Worm (Caenorhabditis elegans) whole organism, L4/young adult: ENCODE measurements around the gene sre-48.
A peak's percentile ranks its signal among the peaks of the same experiment; 100 is the strongest.
"Not testable (repeated sequence)": the region's sequence is repeated elsewhere in the genome, so short reads cannot be mapped to it uniquely, and the experiment has no call there.

Experiments used
- W03F9.2 ChIP-seq: fragments of 150-350 bp; optimal IDR thresholded peaks from 2 replicates; lab custom pipeline; 2014; ENCODE audit warnings: missing biosample characterization, missing genetic modification characterization
- dao-5 ChIP-seq: sonication (generic microtip); optimal IDR thresholded peaks from 2 replicates; lab custom pipeline; 2016; ENCODE audit warnings: missing genotype, missing genetic modification characterization, moderate library complexity, missing compliant biosample characterization
- him-1 ChIP-seq: sonication (generic microtip); optimal IDR thresholded peaks from 2 replicates; lab custom pipeline; 2016; ENCODE audit warnings: missing genotype, missing genetic modification reagents, missing genetic modification characterization, missing compliant biosample characterization

Gene sre-48

ce11 chrII:13979833-13980513 lies at the start of gene sre-48:
Gene sre-48 (minus strand): TSS chrII:13979883.
- TF ChIP-seq dao-5 (tag; lab: Kevin White, UChicago) (no peak), him-1 (tag; lab: Kevin White, UChicago) (no peak), W03F9.2 (tag; lab: Kevin White, UChicago) (no peak)

ce11 chrII:14021230-14021629 lies 41.5 kb upstream of the sre-48 start, which contains the start of gene F01D5.10:
Gene F01D5.10 (minus strand): TSS chrII:14021330.
- not testable (repeated sequence) for TF ChIP-seq W03F9.2, him-1, dao-5 (tag; lab: Kevin White, UChicago)

ce11 chrII:14018887-14019286 lies 39.2 kb upstream of the sre-48 start:
- no peak for TF ChIP-seq dao-5 (tag; lab: Kevin White, UChicago)

ce11 chrII:14018192-14018591 lies 38.5 kb upstream of the sre-48 start:
- TF ChIP-seq W03F9.2 (tag; lab: Kevin White, UChicago) = peak; percentile 61
- TF ChIP-seq dao-5 (tag; lab: Kevin White, UChicago) = peak; percentile 45
- no peak for TF ChIP-seq him-1 (tag; lab: Kevin White, UChicago)

- no peak for TF ChIP-seq W03F9.2 (tag; lab: Kevin White, UChicago)
- TF ChIP-seq dao-5 (tag; lab: Kevin White, UChicago) = no peak
- TF ChIP-seq him-1 (tag; lab: Kevin White, UChicago) = no peak
Observed at ce11 chrII:14016865-14017264, 37.2 kb upstream of the sre-48 start, which contains the start of gene cyp-37A1. Gene cyp-37A1 (minus strand): TSS chrII:14016965.

ce11 chrII:14014637-14015036 lies 35.0 kb upstream of the sre-48 start:
- TF ChIP-seq W03F9.2 (tag; lab: Kevin White, UChicago) (no peak), dao-5 (tag; lab: Kevin White, UChicago) (no peak), him-1 (tag; lab: Kevin White, UChicago) (no peak)

ce11 chrII:14010656-14011376 lies 31.1 kb upstream of the sre-48 start, which contains the start of gene F01D5.8:
Gene F01D5.8 (plus strand): TSS chrII:14010706.
- no peak for TF ChIP-seq him-1 (tag; lab: Kevin White, UChicago)
- TF ChIP-seq dao-5 (tag; lab: Kevin White, UChicago) = no peak
- TF ChIP-seq W03F9.2 (tag; lab: Kevin White, UChicago) = no peak

ce11 chrII:14008359-14008758 lies 28.7 kb upstream of the sre-48 start, which contains the start of gene F01D5.7:
Gene F01D5.7 (plus strand): TSS chrII:14008659.
- no peak for TF ChIP-seq W03F9.2 (tag; lab: Kevin White, UChicago)
- TF ChIP-seq dao-5 (tag; lab: Kevin White, UChicago) = no peak
- TF ChIP-seq him-1 (tag; lab: Kevin White, UChicago) = no peak

ce11 chrII:14006210-14006609 lies 26.5 kb upstream of the sre-48 start, which contains the start of gene F01D5.6:
Gene F01D5.6 (plus strand): TSS chrII:14006510.
- TF ChIP-seq him-1 (tag; lab: Kevin White, UChicago) = no peak
- TF ChIP-seq dao-5 (tag; lab: Kevin White, UChicago) = no peak
- no peak for TF ChIP-seq W03F9.2 (tag; lab: Kevin White, UChicago)

- TF ChIP-seq him-1 (tag; lab: Kevin White, UChicago) = no peak
- no peak for TF ChIP-seq W03F9.2 (tag; lab: Kevin White, UChicago)
- TF ChIP-seq dao-5 (tag; lab: Kevin White, UChicago) = no peak
Observed at ce11 chrII:14005183-14005582, 25.5 kb upstream of the sre-48 start.

- TF ChIP-seq dao-5 (tag; lab: Kevin White, UChicago) = no peak
Observed at ce11 chrII:14004770-14005169, 25.1 kb upstream of the sre-48 start.

ce11 chrII:14003821-14004430 lies 24.2 kb upstream of the sre-48 start:
- TF ChIP-seq dao-5 (tag; lab: Kevin White, UChicago) = no peak
- TF ChIP-seq W03F9.2 (tag; lab: Kevin White, UChicago) = no peak
- no peak for TF ChIP-seq him-1 (tag; lab: Kevin White, UChicago)

ce11 chrII:14002200-14002599 lies 22.5 kb upstream of the sre-48 start, which contains the start of gene F01D5.5:
Gene F01D5.5 (minus strand): TSS chrII:14002300.
- TF ChIP-seq dao-5 (tag; lab: Kevin White, UChicago) (no peak), W03F9.2 (tag; lab: Kevin White, UChicago) (no peak), him-1 (tag; lab: Kevin White, UChicago) (no peak)
